Fruit fly (Drosophila melanogaster) whole organism, embryonic: Measurements from ENCODE around the gene Ctr9.
A peak's percentile ranks its signal among the peaks of the same experiment; 100 is the strongest.

ENCODE experiments used
- Adf1 ChIP-seq: fragments of 200-800 bp; sonication (Bioruptor generic); IDR thresholded peaks from 2 replicates; pipeline ENCODE4 v1.3.6; 2022; ENCODE audit warnings: missing biosample characterization, missing genetic modification characterization
- Bgb ChIP-seq: fragments of 200-800 bp; sonication (Bioruptor generic); IDR thresholded peaks from 2 replicates; pipeline ENCODE4 v1.3.6; 2022; ENCODE audit warnings: missing biosample characterization, missing genetic modification characterization; ENCODE audit not compliant: partially characterized antibody
- CG10274 ChIP-seq: fragments of 200-800 bp; sonication (Bioruptor generic); optimal IDR thresholded peaks from 3 replicates; lab custom pipeline; 2017; ENCODE audit warnings: missing biosample characterization, mild to moderate bottlenecking, missing genetic modification characterization
- CG10462 ChIP-seq: fragments of 200-800 bp; sonication (Bioruptor generic); optimal IDR thresholded peaks from 2 replicates; lab custom pipeline; 2016; ENCODE audit warnings: missing biosample characterization, missing genetic modification characterization
- CG11560 ChIP-seq: fragments of 200-800 bp; sonication (Bioruptor generic); IDR thresholded peaks from 3 replicates; pipeline ENCODE4 v1.3.6; 2022; ENCODE audit warnings: missing biosample characterization, missing genetic modification characterization
- CG11723 ChIP-seq: fragments of 200-800 bp; sonication (Bioruptor generic); optimal IDR thresholded peaks from 2 replicates; lab custom pipeline; 2017; ENCODE audit warnings: missing biosample characterization, mild to moderate bottlenecking, missing genetic modification characterization
- CG12391 ChIP-seq: fragments of 200-800 bp; sonication (Bioruptor generic); optimal IDR thresholded peaks from 3 replicates; lab custom pipeline; 2018; ENCODE audit warnings: missing biosample characterization, mild to moderate bottlenecking, missing genetic modification characterization, moderate library complexity
- CG12769 ChIP-seq: fragments of 200-800 bp; sonication (Bioruptor generic); optimal IDR thresholded peaks from 2 replicates; lab custom pipeline; 2019; ENCODE audit warnings: missing biosample characterization, mild to moderate bottlenecking, missing genetic modification characterization, moderate library complexity
- CG1602 ChIP-seq: fragments of 200-800 bp; sonication (Bioruptor generic); optimal IDR thresholded peaks from 3 replicates; lab custom pipeline; 2016; ENCODE audit warnings: missing biosample characterization, missing genetic modification characterization
- CG16863 ChIP-seq: fragments of 200-800 bp; sonication (Bioruptor generic); optimal IDR thresholded peaks from 3 replicates; lab custom pipeline; 2016; ENCODE audit warnings: missing biosample characterization, missing genetic modification characterization
- CG17568 ChIP-seq: fragments of 200-800 bp; sonication (Bioruptor generic); optimal IDR thresholded peaks from 2 replicates; lab custom pipeline; 2018; ENCODE audit warnings: missing biosample characterization, mild to moderate bottlenecking, missing genetic modification characterization, moderate library complexity
- CG18011 ChIP-seq: fragments of 200-800 bp; sonication (Bioruptor generic); optimal IDR thresholded peaks from 2 replicates; lab custom pipeline; 2017; ENCODE audit warnings: missing biosample characterization, missing genetic modification characterization, mild to moderate bottlenecking, moderate library complexity, missing genotype
- CG2116 ChIP-seq: fragments of 200-800 bp; sonication (Bioruptor generic); optimal IDR thresholded peaks from 3 replicates; lab custom pipeline; 2018; ENCODE audit warnings: missing biosample characterization, mild to moderate bottlenecking, missing genetic modification characterization
- CG30403 ChIP-seq: fragments of 200-800 bp; sonication (Bioruptor generic); optimal IDR thresholded peaks from 3 replicates; lab custom pipeline; 2016; ENCODE audit warnings: missing biosample characterization, missing genetic modification characterization
- CG6654 ChIP-seq: fragments of 200-800 bp; sonication (Bioruptor generic); optimal IDR thresholded peaks from 2 replicates; lab custom pipeline; 2017; ENCODE audit warnings: missing biosample characterization, mild to moderate bottlenecking, missing genetic modification characterization
- CG7745 ChIP-seq: fragments of 200-800 bp; sonication (Bioruptor generic); optimal IDR thresholded peaks from 2 replicates; lab custom pipeline; 2018; ENCODE audit warnings: missing biosample characterization, mild to moderate bottlenecking, missing genetic modification characterization, moderate library complexity
- CG8290 ChIP-seq, 3 experiments: fragments of 200-800 bp; sonication (Bioruptor generic); optimal IDR thresholded peaks; 2 replicates each; lab custom pipeline; 2016 to 2019; ENCODE audit warnings: missing biosample characterization in 3 of 3, missing genetic modification characterization in 3 of 3, mild to moderate bottlenecking in 2 of 3, moderate library complexity in 1 of 3
- Dad ChIP-seq: fragments of 200-800 bp; sonication (Bioruptor generic); optimal IDR thresholded peaks from 3 replicates; lab custom pipeline; 2016; ENCODE audit warnings: missing biosample characterization, missing genetic modification characterization
- Dbx ChIP-seq: fragments of 200-800 bp; sonication (Bioruptor generic); IDR thresholded peaks from 3 replicates; pipeline ENCODE4 v1.3.6; 2022; ENCODE audit warnings: missing biosample characterization, missing genetic modification characterization
- E2f2 ChIP-seq: fragments of 200-800 bp; sonication (Bioruptor generic); IDR thresholded peaks from 2 replicates; pipeline ENCODE4 v1.3.6; 2022; ENCODE audit warnings: missing biosample characterization, missing genetic modification characterization
- Gug ChIP-seq: fragments of 200-800 bp; sonication (Bioruptor generic); IDR thresholded peaks from 4 replicates; pipeline ENCODE4 v1.3.6; 2022; ENCODE audit warnings: missing biosample characterization, missing genetic modification characterization
- H15 ChIP-seq: fragments of 200-800 bp; sonication (Bioruptor generic); IDR thresholded peaks from 3 replicates; pipeline ENCODE4 v1.3.6; 2022; ENCODE audit warnings: missing biosample characterization, missing genetic modification characterization
- H2.0 ChIP-seq: fragments of 200-800 bp; sonication (Bioruptor generic); IDR thresholded peaks from 2 replicates; pipeline ENCODE4 v1.3.6; 2022; ENCODE audit warnings: missing biosample characterization, missing genetic modification characterization
- HLH4C ChIP-seq: fragments of 200-800 bp; sonication (Bioruptor generic); IDR thresholded peaks from 3 replicates; pipeline ENCODE4 v1.3.6; 2022; ENCODE audit warnings: missing biosample characterization, missing genetic modification characterization; ENCODE audit not compliant: partially characterized antibody
- Mad ChIP-seq: fragments of 200-800 bp; sonication (Bioruptor generic); optimal IDR thresholded peaks from 2 replicates; lab custom pipeline; 2016; ENCODE audit warnings: missing biosample characterization, missing genetic modification characterization
- Oaz ChIP-seq: fragments of 200-800 bp; sonication (Bioruptor generic); IDR thresholded peaks from 2 replicates; pipeline ENCODE4 v1.3.6; 2022; ENCODE audit warnings: missing biosample characterization, missing genetic modification characterization
- Opbp ChIP-seq: fragments of 200-800 bp; sonication (Bioruptor generic); IDR thresholded peaks from 3 replicates; pipeline ENCODE4 v1.3.6; 2022; ENCODE audit warnings: missing biosample characterization, missing genetic modification characterization; ENCODE audit not compliant: partially characterized antibody
- PHDP ChIP-seq: fragments of 200-800 bp; sonication (Bioruptor generic); optimal IDR thresholded peaks from 3 replicates; lab custom pipeline; 2018; ENCODE audit warnings: missing biosample characterization, mild to moderate bottlenecking, missing genetic modification characterization, moderate library complexity
- Sox100B ChIP-seq: fragments of 200-800 bp; sonication (Bioruptor generic); optimal IDR thresholded peaks from 3 replicates; lab custom pipeline; 2018; ENCODE audit warnings: missing biosample characterization, mild to moderate bottlenecking, missing genetic modification characterization
- Trl ChIP-seq, 3 experiments: fragments of >200 bp in 2 of 3; fragments of 200-800 bp in 1 of 3; sonication (Bioruptor generic) in 1 of 3; optimal IDR thresholded peaks; 2 replicates in 1 of 3; 3 replicates in 2 of 3; lab custom pipeline; 2016 to 2017; ENCODE audit warnings: missing biosample characterization in 1 of 3, missing genetic modification characterization in 1 of 3
- al ChIP-seq: fragments of 200-800 bp; sonication (Bioruptor generic); IDR thresholded peaks from 2 replicates; pipeline ENCODE4 v1.3.6; 2022; ENCODE audit warnings: missing biosample characterization, missing genetic modification characterization
- bcd ChIP-seq: fragments of 200-800 bp; sonication (Bioruptor generic); optimal IDR thresholded peaks from 2 replicates; lab custom pipeline; 2017; ENCODE audit warnings: missing biosample characterization, mild to moderate bottlenecking, missing genetic modification characterization
- bowl ChIP-seq: fragments of 200-800 bp; sonication (Bioruptor generic); IDR thresholded peaks from 2 replicates; pipeline ENCODE4 v1.3.6; 2022; ENCODE audit warnings: missing biosample characterization, missing genetic modification characterization
- esg ChIP-seq: fragments of 200-800 bp; sonication (Bioruptor generic); conservative IDR thresholded peaks from 2 replicates; pipeline ENCODE4 v1.3.6; 2022; ENCODE audit warnings: missing biosample characterization, missing genetic modification characterization
- ewg ChIP-seq: fragments of 200-800 bp; sonication (Bioruptor generic); optimal IDR thresholded peaks from 3 replicates; lab custom pipeline; 2017; ENCODE audit warnings: mild to moderate bottlenecking, missing biosample characterization, missing genetic modification reagents, missing genetic modification characterization
- fru ChIP-seq: fragments of >200 bp; optimal IDR thresholded peaks from 2 replicates; lab custom pipeline; 2017
- ftz-f1 ChIP-seq: fragments of 200-800 bp; sonication (Bioruptor generic); optimal IDR thresholded peaks from 2 replicates; lab custom pipeline; 2016; ENCODE audit warnings: missing biosample characterization, missing genetic modification characterization
- gem ChIP-seq: fragments of 200-800 bp; sonication (Bioruptor generic); optimal IDR thresholded peaks from 2 replicates; lab custom pipeline; 2019; ENCODE audit warnings: missing biosample characterization, mild to moderate bottlenecking, missing genetic modification characterization, moderate library complexity
- kay ChIP-seq: fragments of 200-800 bp; sonication (Bioruptor generic); optimal IDR thresholded peaks from 2 replicates; lab custom pipeline; 2016; ENCODE audit warnings: missing biosample characterization, missing genetic modification characterization
- nmo ChIP-seq: fragments of 200-800 bp; sonication (Bioruptor generic); optimal IDR thresholded peaks from 2 replicates; lab custom pipeline; 2018; ENCODE audit warnings: missing biosample characterization, mild to moderate bottlenecking, missing genetic modification characterization, moderate library complexity
- otp ChIP-seq: fragments of 200-800 bp; sonication (Bioruptor generic); IDR thresholded peaks from 3 replicates; pipeline ENCODE4, ENCODE4 v1.3.6; 2022; ENCODE audit warnings: missing biosample characterization, missing genetic modification characterization
- pho ChIP-seq: fragments of 200-800 bp; sonication (Bioruptor generic); optimal IDR thresholded peaks from 2 replicates; lab custom pipeline; 2016; ENCODE audit warnings: missing biosample characterization, missing genetic modification characterization
- schlank ChIP-seq: fragments of 200-800 bp; sonication (Bioruptor generic); optimal IDR thresholded peaks from 2 replicates; lab custom pipeline; 2018; ENCODE audit warnings: missing biosample characterization, mild to moderate bottlenecking, missing genetic modification characterization
- sens-2 ChIP-seq: fragments of 200-800 bp; sonication (Bioruptor generic); IDR thresholded peaks from 2 replicates; pipeline ENCODE4 v1.3.6; 2022; ENCODE audit warnings: missing biosample characterization, missing genetic modification characterization
- shn ChIP-seq: fragments of 200-800 bp; sonication (Bioruptor generic); optimal IDR thresholded peaks from 3 replicates; lab custom pipeline; 2016; ENCODE audit warnings: missing biosample characterization, missing genetic modification characterization
- sob ChIP-seq: fragments of 200-800 bp; sonication (Bioruptor generic); IDR thresholded peaks from 2 replicates; pipeline ENCODE4 v1.3.6; 2022; ENCODE audit warnings: missing biosample characterization, missing genetic modification characterization
- trem ChIP-seq: fragments of 200-800 bp; optimal IDR thresholded peaks from 3 replicates; lab custom pipeline; 2019; ENCODE audit warnings: missing biosample characterization, mild to moderate bottlenecking, missing genetic modification characterization, moderate library complexity
- trh ChIP-seq: fragments of 200-800 bp; sonication (Bioruptor generic); optimal IDR thresholded peaks from 2 replicates; lab custom pipeline; 2016; ENCODE audit warnings: missing biosample characterization, missing genetic modification characterization
- tup ChIP-seq: fragments of 200-800 bp; sonication (Bioruptor generic); optimal IDR thresholded peaks from 2 replicates; lab custom pipeline; 2016; ENCODE audit warnings: missing biosample characterization, mild to moderate bottlenecking, missing genetic modification characterization, moderate library complexity
- usp ChIP-seq: fragments of >200 bp; optimal IDR thresholded peaks from 2 replicates; lab custom pipeline; 2017; ENCODE audit warnings: missing biosample characterization, missing genetic modification characterization
- zfh2 ChIP-seq: fragments of 200-800 bp; sonication (Bioruptor generic); optimal IDR thresholded peaks from 2 replicates; lab custom pipeline; 2016; ENCODE audit warnings: missing biosample characterization, missing genetic modification characterization

Ctr9 gene

DNA sequence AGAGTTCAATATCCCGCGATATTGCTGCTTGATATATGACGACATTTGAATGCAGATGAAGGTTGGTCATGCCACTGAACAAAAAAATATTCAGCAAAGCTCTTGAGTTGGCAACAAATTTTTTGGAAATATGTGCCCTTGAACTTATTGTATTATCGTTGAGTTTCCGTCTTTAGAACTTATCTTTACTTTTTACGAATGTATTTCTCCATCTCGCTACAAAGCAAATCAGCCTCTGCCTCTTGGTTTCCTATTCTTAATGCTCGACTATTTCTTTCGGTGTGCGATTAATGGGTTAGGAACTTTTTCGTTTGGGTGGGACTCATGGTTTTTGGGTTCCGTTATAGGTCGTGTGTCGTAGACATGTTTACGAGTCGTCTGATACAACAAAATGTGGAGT lies 16.1 kb downstream of the Ctr9 start (continued):
- TF ChIP-seq CG12391: peak; percentile 80
- no peak for TF ChIP-seq bowl (GFP tag; lab: Robert Waterston, UW)
- TF ChIP-seq ftz-f1 (GFP tag; lab: Kevin White, UChicago): no peak
- TF ChIP-seq CG6654: peak; percentile 37
- TF ChIP-seq Mad (GFP tag; lab: Kevin White, UChicago): peak; percentile 40
- TF ChIP-seq CG10274 (GFP tag; lab: Kevin White, UChicago): no peak
- peak; percentile 66; the same call in 2 of the 3 replicates for TF ChIP-seq H15 (GFP tag; lab: Robert Waterston, UW)
- peak; percentile 66 for TF ChIP-seq CG17568 (GFP tag; lab: Kevin White, UChicago)
- peak; percentile 15 for TF ChIP-seq CG11723
- peak; percentile 15; the same call in 1 of the 2 replicates for TF ChIP-seq al (GFP tag; lab: Robert Waterston, UW)
- no peak for TF ChIP-seq CG11560 (tag; lab: Robert Waterston, UW)
- no peak for TF ChIP-seq CG12769 (tag; lab: Kevin White, UChicago)
- peak; percentile 81 for TF ChIP-seq CG16863 (GFP tag; lab: Kevin White, UChicago)
- no peak for TF ChIP-seq zfh2
- no peak for TF ChIP-seq HLH4C (GFP tag; lab: Robert Waterston, UW)
- peak; percentile 47; the same call in 1 of the 2 replicates for TF ChIP-seq E2f2 (GFP tag; lab: Robert Waterston, UW)
- TF ChIP-seq Dad: peak; percentile 41
- TF ChIP-seq CG18011 (GFP tag; lab: Kevin White, UChicago): peak; percentile 24
- no peak for TF ChIP-seq Dbx (GFP tag; lab: Robert Waterston, UW)
- no peak for TF ChIP-seq Opbp (GFP tag; lab: Robert Waterston, UW)
- TF ChIP-seq fru (lab: Kevin White, UChicago): no peak
- peak; percentile 68 for TF ChIP-seq CG30403
- TF ChIP-seq otp (GFP tag; lab: Robert Waterston, UW): peak; percentile 83; the same call in 2 of the 3 replicates
- peak; percentile 89 for TF ChIP-seq nmo
- peak; percentile 37; the same call in 1 of the 4 replicates for TF ChIP-seq Gug (GFP tag; lab: Robert Waterston, UW)
- TF ChIP-seq schlank: no peak
- TF ChIP-seq Trl (optimal IDR thresholded peaks at IDR 0.05; lab: Kevin White, UChicago): no peak
- peak; percentile 57 for TF ChIP-seq Trl (GFP tag; optimal IDR thresholded peaks at IDR 0.05; lab: Kevin White, UChicago)
- TF ChIP-seq CG10462 (GFP tag; lab: Kevin White, UChicago): peak; percentile 47
- no peak for TF ChIP-seq Bgb
- TF ChIP-seq CG1602 (GFP tag; lab: Kevin White, UChicago): peak; percentile 68
- peak; percentile 11 for TF ChIP-seq pho
- TF ChIP-seq CG8290 (GFP tag; optimal IDR thresholded peaks at IDR 0.05; lab: Kevin White, UChicago): peak; percentile 71
- peak; percentile 32 to 34 for TF ChIP-seq CG8290 (tag; optimal IDR thresholded peaks at IDR 0.05; lab: Kevin White, UChicago)
- TF ChIP-seq Oaz (GFP tag; lab: Robert Waterston, UW): no peak
- TF ChIP-seq Adf1 (GFP tag; lab: Robert Waterston, UW): no peak
- TF ChIP-seq sob: 0 out of 2 replicates have a peak, but pooled peaks have one; percentile 14
- peak; percentile 61 for TF ChIP-seq Sox100B (GFP tag; lab: Kevin White, UChicago)
- peak; percentile 73 for TF ChIP-seq PHDP (tag; lab: Kevin White, UChicago)
- peak; percentile 13 for TF ChIP-seq CG2116 (GFP tag; lab: Kevin White, UChicago)
- no peak for TF ChIP-seq usp (GFP tag; lab: Kevin White, UChicago)
- TF ChIP-seq trh: peak; percentile 24
- TF ChIP-seq tup: no peak
- peak; percentile 24 for TF ChIP-seq kay (GFP tag; lab: Kevin White, UChicago)
- no peak for TF ChIP-seq CG7745 (tag; lab: Kevin White, UChicago)
- TF ChIP-seq trem (tag; lab: Kevin White, UChicago): peak; percentile 67
- TF ChIP-seq gem: peak; percentile 84
- TF ChIP-seq ewg (GFP tag; lab: Kevin White, UChicago): peak; percentile 56
- TF ChIP-seq sens-2: peak; percentile 72
- TF ChIP-seq shn (GFP tag; lab: Kevin White, UChicago): no peak
- TF ChIP-seq esg: peak; percentile 62
- TF ChIP-seq H2.0 (GFP tag; lab: Robert Waterston, UW): peak; percentile 68
- peak; percentile 56 for TF ChIP-seq bcd (GFP tag; lab: Kevin White, UChicago)
